Worm (Caenorhabditis elegans): Measurements from ENCODE around the gene enpl-1.

The enpl-1 gene

ce11 chrIV:11092502-11093080 is 26.5 kb upstream of the enpl-1 start, which contains the start of gene bcc-1:
Gene bcc-1, minus strand, starts transcription at chrIV:11092552.
- peak in 1 of 2 experiments; percentile 98 for TF ChIP-seq unc-62 (GFP tag; optimal IDR thresholded peaks at IDR 0.05 in 1 of 2)
- no peak for TF ChIP-seq unc-62 (tag; optimal IDR thresholded peaks at IDR 0.05)
- TF ChIP-seq ceh-20 (GFP tag; IDR thresholded peaks at IDR 0.05) = peak; percentile 78; the same call in 1 of the 2 replicates
- TF ChIP-seq lin-13 (GFP tag; optimal IDR thresholded peaks at IDR 0.05) = no peak
- no peak for TF ChIP-seq skn-1 (tag; optimal IDR thresholded peaks at IDR 0.05)
- TF ChIP-seq mxl-3 (GFP tag; optimal IDR thresholded peaks at IDR 0.05) = peak; percentile 27
- TF ChIP-seq mxl-2 (GFP tag; conservative IDR thresholded peaks at IDR 0.05) = no peak
- no peak for TF ChIP-seq F49E8.2 (tag; optimal IDR thresholded peaks at IDR 0.05; ENCODE audit: borderline replicate concordance)
- TF ChIP-seq aha-1 (tag) = peak; percentile 65
- no peak for TF ChIP-seq lin-15B (tag; optimal IDR thresholded peaks at IDR 0.05)
- TF ChIP-seq daf-12 (tag; optimal IDR thresholded peaks at IDR 0.05) = no peak
- no peak for TF ChIP-seq ZK337.2 (GFP tag; IDR thresholded peaks at IDR 0.05)
- TF ChIP-seq hif-1 (tag; optimal IDR thresholded peaks at IDR 0.05) = no peak
- no peak for TF ChIP-seq snpc-1.2 (GFP tag; IDR thresholded peaks at IDR 0.05)
- no peak for TF ChIP-seq tag-97 (GFP tag; IDR thresholded peaks at IDR 0.05)
- TF ChIP-seq snpc-4 (tag; optimal IDR thresholded peaks at IDR 0.05) = no peak
- TF ChIP-seq nhr-6 (tag; optimal IDR thresholded peaks at IDR 0.05) = no peak
- TF ChIP-seq lin-39 (tag; optimal IDR thresholded peaks at IDR 0.05) = no peak
- no peak for TF ChIP-seq pha-4 (GFP tag; IDR thresholded peaks at IDR 0.05)
- no peak for TF ChIP-seq pha-4 (tag; optimal IDR thresholded peaks at IDR 0.05)
- TF ChIP-seq nhr-102 (tag; optimal IDR thresholded peaks at IDR 0.05) = no peak
- TF ChIP-seq hlh-11 (tag; optimal IDR thresholded peaks at IDR 0.05) = peak; percentile 55
- no peak for TF ChIP-seq mep-1 (tag; optimal IDR thresholded peaks at IDR 0.05)
- TF ChIP-seq T26A8.4 (GFP tag; IDR thresholded peaks at IDR 0.05) = no peak
- peak; percentile 23 for TF ChIP-seq nhr-77 (tag; optimal IDR thresholded peaks at IDR 0.05)
- TF ChIP-seq zfp-3 (GFP tag; conservative IDR thresholded peaks at IDR 0.05) = no peak
- peak; percentile 42 for TF ChIP-seq cey-2 (tag; optimal IDR thresholded peaks at IDR 0.05; ENCODE audit: borderline replicate concordance, insufficient read depth)
- 0 out of 2 replicates have a peak, but pooled peaks have one; percentile 38 for TF ChIP-seq tra-1 (GFP tag; IDR thresholded peaks at IDR 0.05)
- TF ChIP-seq nhr-25 (tag; optimal IDR thresholded peaks at IDR 0.05; ENCODE audit: borderline replicate concordance, insufficient read depth) = peak; percentile 10
- no peak for TF ChIP-seq hmg-1.1 (GFP tag; IDR thresholded peaks at IDR 0.05)
- no peak for TF ChIP-seq ces-1 (GFP tag; optimal IDR thresholded peaks at IDR 0.05)
- no peak for TF ChIP-seq F37D6.2 (tag; optimal IDR thresholded peaks at IDR 0.05)
- peak in 1 of 2 experiments; percentile 53 for TF ChIP-seq mdl-1 (tag; optimal IDR thresholded peaks at IDR 0.05)
- TF ChIP-seq dve-1 (tag; optimal IDR thresholded peaks at IDR 0.05; ENCODE audit: insufficient read depth) = peak; percentile 44
- TF ChIP-seq zfp-2 (tag; optimal IDR thresholded peaks at IDR 0.05) = no peak
- peak; percentile 62 for TF ChIP-seq nhr-28 (tag; optimal IDR thresholded peaks at IDR 0.05)
- TF ChIP-seq hlh-30 (tag; optimal IDR thresholded peaks at IDR 0.05; ENCODE audit: insufficient read depth) = peak; percentile 43
- no peak for TF ChIP-seq unc-39 (tag; optimal IDR thresholded peaks at IDR 0.05)
- no peak for TF ChIP-seq gei-8 (GFP tag; optimal IDR thresholded peaks at IDR 0.05)
- no peak for TF ChIP-seq dpl-1 (GFP tag; optimal IDR thresholded peaks at IDR 0.05)
- TF ChIP-seq spr-1 (tag; optimal IDR thresholded peaks at IDR 0.05) = no peak
- TF ChIP-seq lsy-2 (tag; optimal IDR thresholded peaks at IDR 0.05) = peak in 1 of 2 experiments; percentile 41
